Worm (Caenorhabditis elegans): ENCODE measurements around the gene srbc-84.

srbc-84 gene

ce11 chrV:16307253-16307652 lies 8.5 kb downstream of the srbc-84 start, which contains the start of gene srxa-7:
srxa-7 (plus strand) TSS chrV:16307553.
- TF ChIP-seq nhr-11 (tag; optimal IDR thresholded peaks at IDR 0.05) (no peak), daf-12 (tag; optimal IDR thresholded peaks at IDR 0.05) (no peak)

ce11 chrV:16308343-16308742 lies 9.6 kb downstream of the srbc-84 start:
- TF ChIP-seq lin-15B (tag; optimal IDR thresholded peaks at IDR 0.05) (no peak), hmg-11 (tag; optimal IDR thresholded peaks at IDR 0.05) (no peak), ceh-16 (tag; optimal IDR thresholded peaks at IDR 0.05) (no peak)

- no peak for TF ChIP-seq eor-1 (tag; optimal IDR thresholded peaks at IDR 0.05)
- TF ChIP-seq elt-2 (tag; optimal IDR thresholded peaks at IDR 0.05): peak; percentile 15
These were observed 10.8 kb downstream of the srbc-84 start, which contains the start of gene oac-7 for ce11 chrV:16309523-16309922. oac-7 (plus strand) TSS chrV:16309805.

ce11 chrV:16315004-16315403 lies 16.2 kb downstream of the srbc-84 start, which contains the start of gene str-214:
str-214 (plus strand) TSS chrV:16315304.
- TF ChIP-seq ceh-16 (tag; optimal IDR thresholded peaks at IDR 0.05) (no peak), eor-1 (tag; optimal IDR thresholded peaks at IDR 0.05) (no peak)

ce11 chrV:16317244-16317643 lies 18.5 kb downstream of the srbc-84 start, which contains the start of gene srh-180:
srh-180 (plus strand) TSS chrV:16317544.
- TF ChIP-seq nhr-23 (tag; optimal IDR thresholded peaks at IDR 0.05) (no peak), lin-15B (tag; optimal IDR thresholded peaks at IDR 0.05) (no peak), nhr-28 (tag; optimal IDR thresholded peaks at IDR 0.05) (no peak), fkh-10 (GFP tag; optimal IDR thresholded peaks at IDR 0.05) (no peak), nhr-76 (tag; optimal IDR thresholded peaks at IDR 0.05) (no peak), zag-1 (tag; optimal IDR thresholded peaks at IDR 0.05) (no peak)

- TF ChIP-seq jun-1 (tag; optimal IDR thresholded peaks at IDR 0.05) (no peak), nhr-76 (tag; optimal IDR thresholded peaks at IDR 0.05) (no peak), zag-1 (tag; optimal IDR thresholded peaks at IDR 0.05) (no peak), nhr-11 (tag; optimal IDR thresholded peaks at IDR 0.05) (no peak), fkh-10 (GFP tag; optimal IDR thresholded peaks at IDR 0.05) (no peak), egl-5 (tag; optimal IDR thresholded peaks at IDR 0.05) (no peak), daf-12 (tag; optimal IDR thresholded peaks at IDR 0.05) (no peak), elt-2 (tag; optimal IDR thresholded peaks at IDR 0.05) (no peak), nhr-12 (tag; optimal IDR thresholded peaks at IDR 0.05) (no peak), egl-27 (tag; optimal IDR thresholded peaks at IDR 0.05) (no peak), elt-3 (tag; optimal IDR thresholded peaks at IDR 0.05) (no peak), ztf-11 (tag; optimal IDR thresholded peaks at IDR 0.05) (no peak), nhr-28 (tag; optimal IDR thresholded peaks at IDR 0.05) (no peak), lsy-12 (tag; optimal IDR thresholded peaks at IDR 0.05) (no peak)
These were observed 23.4 kb downstream of the srbc-84 start for ce11 chrV:16322155-16322554.

- TF ChIP-seq elt-3 (tag; optimal IDR thresholded peaks at IDR 0.05): no peak
- TF ChIP-seq daf-12 (tag; optimal IDR thresholded peaks at IDR 0.05): no peak
- no peak for TF ChIP-seq nhr-237 (tag; optimal IDR thresholded peaks at IDR 0.05)
- no peak for TF ChIP-seq elt-1 (tag; optimal IDR thresholded peaks at IDR 0.05)
- TF ChIP-seq ceh-28 (tag; optimal IDR thresholded peaks at IDR 0.05): no peak
These were observed 30.1 kb downstream of the srbc-84 start, which contains the start of gene F57G8.7 for ce11 chrV:16328849-16329248. F57G8.7 (plus strand) TSS chrV:16329149.

- TF ChIP-seq pqm-1 (tag; optimal IDR thresholded peaks at IDR 0.05) (no peak), elt-2 (tag; optimal IDR thresholded peaks at IDR 0.05) (no peak), nhr-76 (tag; optimal IDR thresholded peaks at IDR 0.05) (no peak), nhr-43 (tag; optimal IDR thresholded peaks at IDR 0.05; ENCODE audit: poor library complexity, severe bottlenecking) (no peak), aly-2 (tag; optimal IDR thresholded peaks at IDR 0.05) (no peak), sea-2 (GFP tag; optimal IDR thresholded peaks at IDR 0.05) (no peak), fos-1 (tag; optimal IDR thresholded peaks at IDR 0.05) (no peak), ztf-11 (tag; optimal IDR thresholded peaks at IDR 0.05) (no peak), elt-1 (tag; optimal IDR thresholded peaks at IDR 0.05) (no peak), lin-39 (tag; optimal IDR thresholded peaks at IDR 0.05) (no peak), unc-39 (tag; optimal IDR thresholded peaks at IDR 0.05) (no peak), ZK546.5 (tag; optimal IDR thresholded peaks at IDR 0.05) (no peak), nhr-77 (tag; optimal IDR thresholded peaks at IDR 0.05) (no peak), nhr-67 (tag; optimal IDR thresholded peaks at IDR 0.05) (no peak), ceh-16 (tag; optimal IDR thresholded peaks at IDR 0.05) (no peak), ztf-4 (tag; optimal IDR thresholded peaks at IDR 0.05) (no peak), R02D3.7 (tag; optimal IDR thresholded peaks at IDR 0.05) (no peak), nhr-28 (tag; optimal IDR thresholded peaks at IDR 0.05) (no peak)
These were observed 34.6 kb downstream of the srbc-84 start, which contains the start of gene srh-167 for ce11 chrV:16333412-16333811. srh-167 (plus strand) TSS chrV:16333712.
